Worm (Caenorhabditis elegans) whole organism, L1 larva: ENCODE measurements around the gene T18D3.9.

Source experiments
- C34B4.2 ChIP-seq: sonication (generic microtip); optimal IDR thresholded peaks from 2 replicates; lab custom pipeline; 2017; ENCODE audit warnings: mild to moderate bottlenecking, missing genetic modification characterization, missing compliant biosample characterization
- Y116A8C.19 ChIP-seq: sonication (generic microtip); optimal IDR thresholded peaks from 2 replicates; lab custom pipeline; 2016; ENCODE audit warnings: missing compliant biosample characterization, missing genetic modification characterization, borderline replicate concordance
- aly-2 ChIP-seq: fragments of 150-350 bp; optimal IDR thresholded peaks from 2 replicates; lab custom pipeline; 2014; ENCODE audit warnings: missing biosample characterization, missing genetic modification characterization
- ces-1 ChIP-seq: fragments of 150-350 bp; optimal IDR thresholded peaks from 2 replicates; lab custom pipeline; 2014; ENCODE audit warnings: missing biosample characterization, missing genetic modification reagents, missing genetic modification characterization
- fkh-10 ChIP-seq: sonication (generic microtip); optimal IDR thresholded peaks from 2 replicates; lab custom pipeline; 2017; ENCODE audit warnings: missing biosample characterization, missing genetic modification reagents, missing genetic modification characterization
- nhr-28 ChIP-seq: fragments of 150-350 bp; optimal IDR thresholded peaks from 2 replicates; lab custom pipeline; 2014; ENCODE audit warnings: missing biosample characterization, missing genetic modification characterization
- tbx-2 ChIP-seq: sonication (generic microtip); optimal IDR thresholded peaks from 2 replicates; lab custom pipeline; 2016; ENCODE audit warnings: missing genetic modification characterization, missing compliant biosample characterization

ce11 chrX:12479027-12479426 is 24.8 kb upstream of the T18D3.9 start:
- TF ChIP-seq C34B4.2 (tag; lab: Kevin White, UChicago) (no peak), fkh-10 (no peak), aly-2 (tag; lab: Kevin White, UChicago) (no peak), nhr-28 (tag; lab: Kevin White, UChicago) (no peak), tbx-2 (tag; lab: Kevin White, UChicago) (no peak), Y116A8C.19 (tag; lab: Kevin White, UChicago) (no peak), ces-1 (no peak)
